Worm (Caenorhabditis elegans): ENCODE data around the gene Y51A2A.4.

- TF ChIP-seq hlh-6 (tag; optimal IDR thresholded peaks at IDR 0.05) (no peak), npax-4 (tag; optimal IDR thresholded peaks at IDR 0.05) (no peak), nhr-11 (tag; optimal IDR thresholded peaks at IDR 0.05) (no peak), lim-6 (tag; optimal IDR thresholded peaks at IDR 0.05) (no peak)
Observed at ce11 chrV:18324525-18324924, 33.8 kb downstream of the Y51A2A.4 start.
